Fruit fly (Drosophila melanogaster): ENCODE measurements around the gene CG42544.
A peak's percentile ranks its signal among the peaks of the same experiment; 100 is the strongest.

dm6 chr3R:7346445-7346844 lies 42.1 kb downstream of the CG42544 start, which contains the start of gene nxf4:
- TF ChIP-seq CG8478 (optimal IDR thresholded peaks at IDR 0.05) (no peak), CTCF (optimal IDR thresholded peaks at IDR 0.05) (peak; percentile 95 to 97)
